Worm (Caenorhabditis elegans) whole organism, young adult: Measurements from ENCODE around the gene F12A10.1.

ENCODE experiments used
- B0035.1 ChIP-seq: sonication (generic microtip); optimal IDR thresholded peaks from 2 replicates; lab custom pipeline; 2016; ENCODE audit warnings: missing genetic modification characterization, mild to moderate bottlenecking, missing compliant biosample characterization, missing genotype, missing genetic modification reagents
- B0336.3 ChIP-seq: fragments of 200-800 bp; sonication (Bioruptor generic); IDR thresholded peaks from 2 replicates; pipeline ENCODE4 v1.3.6; 2022; ENCODE audit warnings: missing genetic modification characterization, missing compliant biosample characterization
- F10E7.11 ChIP-seq: sonication (generic microtip); optimal IDR thresholded peaks from 2 replicates; lab custom pipeline; 2017; ENCODE audit warnings: mild to moderate bottlenecking, missing genetic modification characterization, moderate library complexity, missing compliant biosample characterization
- F22D6.2 ChIP-seq: sonication (generic microtip); optimal IDR thresholded peaks from 2 replicates; lab custom pipeline; 2016; ENCODE audit warnings: mild to moderate bottlenecking, missing genetic modification characterization, missing compliant biosample characterization
- F52B5.7 ChIP-seq: sonication (generic microtip); optimal IDR thresholded peaks from 2 replicates; lab custom pipeline; 2016; ENCODE audit warnings: mild to moderate bottlenecking, missing genetic modification characterization, missing compliant biosample characterization
- Y56A3A.18 ChIP-seq: fragments of 200-800 bp; sonication (Bioruptor generic); IDR thresholded peaks from 2 replicates; pipeline ENCODE4 v1.3.6; 2022; ENCODE audit warnings: missing genetic modification reagents, missing genetic modification characterization, missing compliant biosample characterization
- Y79H2A.3 ChIP-seq: fragments of 200-800 bp; sonication (Bioruptor generic); conservative IDR thresholded peaks from 2 replicates; pipeline ENCODE4 v1.3.6; 2022; ENCODE audit warnings: missing genetic modification reagents, missing genetic modification characterization, missing compliant biosample characterization
- Y95B8A.8 ChIP-seq: fragments of 200-800 bp; sonication (Bioruptor generic); IDR thresholded peaks from 2 replicates; pipeline ENCODE4 v1.3.6; 2022; ENCODE audit warnings: missing genetic modification reagents, missing genetic modification characterization, missing compliant biosample characterization
- ama-1 ChIP-seq, 3 experiments: fragments of 150-350 bp in 1 of 3; sonication (generic microtip) in 2 of 3; optimal IDR thresholded peaks; 2 replicates each; lab custom pipeline; 2014 to 2018; ENCODE audit warnings: missing biosample characterization in 2 of 3, missing genetic modification characterization in 2 of 3, missing genetic modification reagents in 2 of 3
- aptf-2 ChIP-seq: fragments of 200-800 bp; sonication (Bioruptor generic); conservative IDR thresholded peaks from 2 replicates; pipeline ENCODE4 v1.3.6; 2022; ENCODE audit warnings: missing genetic modification reagents, missing genetic modification characterization, missing compliant biosample characterization
- atf-7 ChIP-seq: sonication (generic microtip); optimal IDR thresholded peaks from 2 replicates; lab custom pipeline; 2017; ENCODE audit warnings: mild to moderate bottlenecking, missing genetic modification characterization, missing compliant biosample characterization
- athp-1 ChIP-seq: sonication (generic microtip); optimal IDR thresholded peaks from 2 replicates; lab custom pipeline; 2017; ENCODE audit warnings: mild to moderate bottlenecking, missing genetic modification characterization, missing compliant biosample characterization
- bed-1 ChIP-seq: fragments of 200-800 bp; sonication (Bioruptor generic); IDR thresholded peaks from 2 replicates; pipeline ENCODE4 v1.3.6; 2022; ENCODE audit warnings: missing genetic modification reagents, missing genetic modification characterization, missing compliant biosample characterization
- bed-2 ChIP-seq: fragments of 200-800 bp; sonication (Bioruptor generic); IDR thresholded peaks from 2 replicates; pipeline ENCODE4 v1.3.6; 2022; ENCODE audit warnings: missing genetic modification reagents, missing genetic modification characterization, missing compliant biosample characterization
- cebp-1 ChIP-seq, 2 experiments: fragments of 200-800 bp in 1 of 2; sonication (Bioruptor generic) in 1 of 2; sonication (generic microtip) in 1 of 2; IDR thresholded peaks in 1 of 2; optimal IDR thresholded peaks in 1 of 2; 2 replicates each; pipeline versions ENCODE4 v1.3.6 to Lab custom; 2017 to 2022; ENCODE audit warnings: missing compliant biosample characterization in 2 of 2, missing genetic modification characterization in 2 of 2, mild to moderate bottlenecking in 1 of 2, missing genetic modification reagents in 1 of 2, moderate library complexity in 1 of 2
- ceh-58 ChIP-seq: fragments of 200-800 bp; sonication (Bioruptor generic); IDR thresholded peaks from 2 replicates; pipeline ENCODE4 v1.3.6; 2022; ENCODE audit warnings: missing genetic modification characterization, missing compliant biosample characterization
- ceh-79 ChIP-seq: sonication (generic microtip); optimal IDR thresholded peaks from 2 replicates; lab custom pipeline; 2017; ENCODE audit warnings: mild to moderate bottlenecking, missing genetic modification characterization, missing compliant biosample characterization
- die-1 ChIP-seq: sonication (generic microtip); optimal IDR thresholded peaks from 2 replicates; lab custom pipeline; 2016; ENCODE audit warnings: missing genotype, mild to moderate bottlenecking, missing genetic modification characterization, missing compliant biosample characterization
- dox-1 ChIP-seq: fragments of 200-800 bp; sonication (Bioruptor generic); IDR thresholded peaks from 2 replicates; pipeline ENCODE4 v1.3.6; 2022; ENCODE audit warnings: missing genetic modification reagents, missing genetic modification characterization, missing compliant biosample characterization
- dpff-1 ChIP-seq: sonication (generic microtip); optimal IDR thresholded peaks from 2 replicates; lab custom pipeline; 2017; ENCODE audit warnings: mild to moderate bottlenecking, missing genetic modification characterization, missing compliant biosample characterization
- dpl-1 ChIP-seq: fragments of 150-350 bp; optimal IDR thresholded peaks from 2 replicates; lab custom pipeline; 2014; ENCODE audit warnings: missing biosample characterization, missing genetic modification reagents, missing genetic modification characterization
- egl-18 ChIP-seq: fragments of 200-800 bp; sonication (Bioruptor generic); IDR thresholded peaks from 2 replicates; pipeline ENCODE4 v1.3.6; 2022; ENCODE audit warnings: missing genetic modification reagents, missing genetic modification characterization, missing compliant biosample characterization
- egrh-3 ChIP-seq: fragments of 200-800 bp; sonication (Bioruptor generic); IDR thresholded peaks from 2 replicates; pipeline ENCODE4 v1.3.6; 2022; ENCODE audit warnings: missing genetic modification reagents, missing genetic modification characterization, missing compliant biosample characterization
- fkh-3 ChIP-seq: sonication (generic microtip); optimal IDR thresholded peaks from 2 replicates; lab custom pipeline; 2016; ENCODE audit warnings: mild to moderate bottlenecking, missing genetic modification characterization, missing compliant biosample characterization
- hlh-26 ChIP-seq: fragments of 200-800 bp; sonication (Bioruptor generic); conservative IDR thresholded peaks from 2 replicates; pipeline ENCODE4 v1.3.6; 2022; ENCODE audit warnings: missing genetic modification reagents, missing genetic modification characterization, missing compliant biosample characterization
- hmg-1.2 ChIP-seq: fragments of 200-800 bp; sonication (Bioruptor generic); IDR thresholded peaks from 2 replicates; pipeline ENCODE4 v1.3.6; 2022; ENCODE audit warnings: missing genetic modification reagents, missing genetic modification characterization, missing compliant biosample characterization
- hmg-20 ChIP-seq: fragments of 200-800 bp; sonication (Bioruptor generic); IDR thresholded peaks from 2 replicates; pipeline ENCODE4 v1.3.6; 2022; ENCODE audit warnings: missing genetic modification reagents, missing genetic modification characterization, missing compliant biosample characterization
- hrde-1 ChIP-seq: sonication (generic microtip); optimal IDR thresholded peaks from 2 replicates; lab custom pipeline; 2016; ENCODE audit warnings: missing genetic modification characterization, mild to moderate bottlenecking, missing compliant biosample characterization, moderate library complexity, missing genotype, missing genetic modification reagents, borderline replicate concordance
- lin-35 ChIP-seq, 3 experiments: fragments of 150-350 bp in 2 of 3; sonication (generic microtip) in 1 of 3; optimal IDR thresholded peaks; 2 replicates each; lab custom pipeline; 2014 to 2018; ENCODE audit warnings: missing biosample characterization in 3 of 3, missing genetic modification characterization in 3 of 3, missing genetic modification reagents in 3 of 3
- madf-6 ChIP-seq: fragments of 200-800 bp; sonication (Bioruptor generic); IDR thresholded peaks from 2 replicates; pipeline ENCODE4 v1.3.6; 2022; ENCODE audit warnings: missing genetic modification reagents, missing genetic modification characterization, missing compliant biosample characterization
- mcd-1 ChIP-seq: fragments of 200-800 bp; sonication (Bioruptor generic); IDR thresholded peaks from 2 replicates; pipeline ENCODE4 v1.3.6; 2022; ENCODE audit warnings: missing genetic modification reagents, missing genetic modification characterization, missing compliant biosample characterization
- nhr-120 ChIP-seq: fragments of 200-800 bp; sonication (Bioruptor generic); IDR thresholded peaks from 2 replicates; pipeline ENCODE4 v1.3.6; 2022; ENCODE audit warnings: missing genetic modification characterization, missing compliant biosample characterization
- nhr-27 ChIP-seq: fragments of 200-800 bp; sonication (Bioruptor generic); optimal IDR thresholded peaks from 2 replicates; lab custom pipeline; 2018; ENCODE audit warnings: mild to moderate bottlenecking, missing genetic modification characterization, moderate library complexity, missing compliant biosample characterization
- nhr-90 ChIP-seq: sonication (generic microtip); optimal IDR thresholded peaks from 2 replicates; lab custom pipeline; 2016; ENCODE audit warnings: missing genotype, mild to moderate bottlenecking, missing genetic modification characterization, missing compliant biosample characterization
- pha-4 ChIP-seq: fragments of 150-350 bp; sonication (generic microtip); optimal IDR thresholded peaks from 2 replicates; lab custom pipeline; 2014; ENCODE audit warnings: missing biosample characterization, missing genetic modification reagents, missing genetic modification characterization
- rec-8 ChIP-seq, 2 experiments: sonication (generic microtip); optimal IDR thresholded peaks; 2 replicates each; lab custom pipeline; 2016; ENCODE audit warnings: mild to moderate bottlenecking in 2 of 2, missing genetic modification characterization in 2 of 2, missing genetic modification reagents in 2 of 2, missing genotype in 2 of 2, missing biosample characterization in 1 of 2, missing compliant biosample characterization in 1 of 2, moderate library complexity in 1 of 2
- snpc-1.3 ChIP-seq: sonication (generic microtip); optimal IDR thresholded peaks from 2 replicates; lab custom pipeline; 2017; ENCODE audit warnings: missing genetic modification characterization, mild to moderate bottlenecking, missing compliant biosample characterization, antibody characterized with exemption, moderate library complexity, missing genotype, missing genetic modification reagents; ENCODE audit not compliant: insufficient read depth
- somi-1 ChIP-seq: fragments of 200-800 bp; sonication (Bioruptor generic); optimal IDR thresholded peaks from 2 replicates; lab custom pipeline; 2018; ENCODE audit warnings: mild to moderate bottlenecking, missing genetic modification characterization, missing compliant biosample characterization
- tbx-9 ChIP-seq: sonication (generic microtip); optimal IDR thresholded peaks from 2 replicates; lab custom pipeline; 2016; ENCODE audit warnings: borderline replicate concordance, missing genetic modification characterization, inconsistent platforms, missing compliant biosample characterization
- xnd-1 ChIP-seq: sonication (generic microtip); optimal IDR thresholded peaks from 2 replicates; lab custom pipeline; 2016; ENCODE audit warnings: missing genotype, missing genetic modification reagents, missing genetic modification characterization, missing compliant biosample characterization
- ztf-28 ChIP-seq: fragments of 200-800 bp; sonication (Bioruptor generic); IDR thresholded peaks from 2 replicates; pipeline ENCODE4 v1.3.6; 2022; ENCODE audit warnings: missing genetic modification reagents, missing genetic modification characterization, missing compliant biosample characterization

Gene F12A10.1

ce11 chrII:5503760-5504159 is 7.4 kb downstream of the F12A10.1 start, which contains the start of gene cyp-44A1:
cyp-44A1 (plus strand) TSS chrII:5504044.
- TF ChIP-seq xnd-1 (tag; lab: Kevin White, UChicago) (no peak), hrde-1 (no peak), bed-2 (GFP tag; lab: Robert Waterston, UW) (no peak), atf-7 (tag; lab: Kevin White, UChicago) (no peak), fkh-3 (no peak), egl-18 (GFP tag; lab: Robert Waterston, UW) (no peak), hmg-1.2 (no peak), B0035.1 (no peak), F10E7.11 (tag; lab: Kevin White, UChicago) (no peak), ceh-79 (no peak), B0336.3 (GFP tag; lab: Robert Waterston, UW) (no peak)

ce11 chrII:5505820-5506287 is 9.5 kb downstream of the F12A10.1 start, which contains the start of gene npp-24:
npp-24 (plus strand) TSS chrII:5505870.
- TF ChIP-seq lin-35 (GFP tag; optimal IDR thresholded peaks at IDR 0.05; lab: Kevin White, UChicago), result peak in 1 of 3 experiments; percentile 43
- TF ChIP-seq bed-1 (GFP tag; lab: Robert Waterston, UW), result no peak

ce11 chrII:5511417-5512353 is 15.3 kb downstream of the F12A10.1 start:
- no peak for TF ChIP-seq dpl-1 (GFP tag; lab: Kevin White, UChicago)
- TF ChIP-seq Y95B8A.8 (GFP tag; lab: Robert Waterston, UW), result no peak
- TF ChIP-seq ceh-58 (GFP tag; lab: Robert Waterston, UW), result no peak
- TF ChIP-seq ztf-28 (GFP tag; lab: Robert Waterston, UW), result 0 out of 2 replicates have a peak, but pooled peaks have one; percentile 22
- TF ChIP-seq die-1 (tag; lab: Kevin White, UChicago), result no peak
- TF ChIP-seq bed-2 (GFP tag; lab: Robert Waterston, UW), result no peak
- TF ChIP-seq ceh-79, result no peak
- TF ChIP-seq madf-6 (GFP tag; lab: Robert Waterston, UW), result peak; percentile 90
- peak in 1 of 2 experiments; percentile 24 for TF ChIP-seq rec-8 (tag; optimal IDR thresholded peaks at IDR 0.05; lab: Kevin White, UChicago)
- TF ChIP-seq dox-1, result 0 out of 2 replicates have a peak, but pooled peaks have one; percentile 39
- no peak for TF ChIP-seq hmg-20 (GFP tag; lab: Robert Waterston, UW)
- TF ChIP-seq snpc-1.3 (tag; lab: Kevin White, UChicago), result no peak
- no peak for TF ChIP-seq hlh-26 (GFP tag; lab: Robert Waterston, UW)
- no peak for TF ChIP-seq pha-4
- TF ChIP-seq tbx-9 (tag; lab: Kevin White, UChicago), result no peak
- no peak for TF ChIP-seq Y56A3A.18 (GFP tag; lab: Robert Waterston, UW)
- no peak for TF ChIP-seq F52B5.7 (tag; lab: Kevin White, UChicago)
- TF ChIP-seq mcd-1 (GFP tag; lab: Robert Waterston, UW), result peak; percentile 41
- TF ChIP-seq Y79H2A.3, result no peak
- TF ChIP-seq nhr-120, result no peak
- TF ChIP-seq ama-1 (optimal IDR thresholded peaks at IDR 0.05; lab: Kevin White, UChicago), result no peak
- no peak for TF ChIP-seq ama-1 (GFP tag; optimal IDR thresholded peaks at IDR 0.05; lab: Kevin White, UChicago)
- 0 out of 2 replicates have a peak, but pooled peaks have one; percentile 38 for TF ChIP-seq aptf-2 (GFP tag; lab: Robert Waterston, UW)
- TF ChIP-seq dpff-1 (tag; lab: Kevin White, UChicago), result no peak
- TF ChIP-seq athp-1, result no peak
- TF ChIP-seq atf-7 (tag; lab: Kevin White, UChicago), result peak; percentile 16
- TF ChIP-seq nhr-27 (tag; lab: Kevin White, UChicago), result no peak
- TF ChIP-seq F22D6.2, result no peak
- no peak for TF ChIP-seq egrh-3
- TF ChIP-seq nhr-90 (tag; lab: Kevin White, UChicago), result no peak
- no peak for TF ChIP-seq cebp-1 (GFP tag; IDR thresholded peaks at IDR 0.05; lab: Robert Waterston, UW)
- no peak for TF ChIP-seq cebp-1 (tag; optimal IDR thresholded peaks at IDR 0.05; lab: Kevin White, UChicago)
- TF ChIP-seq fkh-3, result no peak
- no peak for TF ChIP-seq somi-1 (GFP tag; lab: Kevin White, UChicago)
